Worm (Caenorhabditis elegans) whole organism, midembryonic: ENCODE data around the gene C37C3.2.

Experiments used
- cog-1 ChIP-seq: sonication (generic microtip); optimal IDR thresholded peaks from 2 replicates; lab custom pipeline; 2016; ENCODE audit warnings: missing genetic modification characterization, missing compliant biosample characterization
- flt-1 ChIP-seq: fragments of 200-800 bp; sonication (Bioruptor generic); IDR thresholded peaks from 2 replicates; pipeline ENCODE4 v1.3.6; 2022; ENCODE audit warnings: missing genetic modification characterization, missing compliant biosample characterization
- klf-2 ChIP-seq: fragments of 200-800 bp; sonication (Bioruptor generic); conservative IDR thresholded peaks from 2 replicates; pipeline ENCODE4 v1.3.6; 2022; ENCODE audit warnings: missing genetic modification reagents, missing genetic modification characterization, missing compliant biosample characterization
- tab-1 ChIP-seq: fragments of 200-800 bp; sonication (Bioruptor generic); IDR thresholded peaks from 2 replicates; pipeline ENCODE4 v1.3.6; 2022; ENCODE audit warnings: missing genetic modification characterization, missing compliant biosample characterization
- ztf-23 ChIP-seq: fragments of 200-800 bp; sonication (Bioruptor generic); IDR thresholded peaks from 2 replicates; pipeline ENCODE4 v1.3.6; 2022; ENCODE audit warnings: missing genetic modification reagents, missing genetic modification characterization, missing compliant biosample characterization

DNA sequence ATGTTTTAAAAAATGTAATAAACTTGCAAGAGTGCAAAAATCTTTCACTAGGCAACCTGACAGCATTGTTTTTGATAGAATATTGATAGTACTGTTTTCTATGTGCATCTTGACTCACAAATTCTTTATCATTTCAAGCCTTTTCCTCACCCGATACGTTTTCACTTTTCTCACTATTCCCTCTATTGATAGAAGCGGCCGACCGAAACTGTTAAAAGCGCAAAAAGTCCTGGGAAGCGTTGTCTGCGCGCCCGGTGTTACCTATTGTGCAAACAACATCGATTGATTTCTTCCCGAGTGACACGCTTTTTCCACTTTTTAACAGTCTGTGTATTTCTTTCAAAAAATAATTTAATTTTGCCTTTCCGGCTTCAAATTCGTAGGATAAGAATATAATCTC is 32.3 kb downstream of the C37C3.2 start:
- no peak for TF ChIP-seq ztf-23 (GFP tag; lab: Robert Waterston, UW)
- no peak for TF ChIP-seq flt-1 (GFP tag; lab: Robert Waterston, UW)
- no peak for TF ChIP-seq tab-1
- TF ChIP-seq cog-1 (tag; lab: Kevin White, UChicago) = no peak
- no peak for TF ChIP-seq klf-2
